Worm (Caenorhabditis elegans): ENCODE measurements around the gene ncx-2.

DNA sequence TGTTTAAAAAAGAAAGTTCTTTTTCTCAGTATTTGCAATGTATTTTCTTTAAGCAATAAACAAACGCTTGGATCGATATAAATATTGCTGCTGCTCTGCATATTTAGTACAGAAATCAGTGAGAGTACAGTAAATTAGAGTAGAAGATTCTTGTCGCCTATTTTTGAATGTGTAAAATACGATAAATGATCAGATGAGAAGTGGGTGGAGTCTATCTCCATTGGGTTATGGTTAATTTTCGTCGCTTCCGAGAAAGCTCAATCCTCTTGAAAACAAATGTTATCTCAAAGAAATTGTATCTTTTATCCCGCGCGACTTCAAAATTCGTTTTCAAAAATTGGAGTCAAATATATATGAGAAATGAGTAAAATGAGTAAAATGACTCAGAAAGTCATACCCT is 55.3 kb downstream of the ncx-2 start, which contains the start of gene nhr-216:
- TF ChIP-seq fkh-10 (GFP tag; optimal IDR thresholded peaks at IDR 0.05) (no peak), pqm-1 (tag; optimal IDR thresholded peaks at IDR 0.05) (no peak), lin-15B (tag; optimal IDR thresholded peaks at IDR 0.05) (no peak), lin-13 (GFP tag; optimal IDR thresholded peaks at IDR 0.05) (no peak), skn-1 (tag; optimal IDR thresholded peaks at IDR 0.05) (no peak), ama-1 (optimal IDR thresholded peaks at IDR 0.05) (no peak), dpl-1 (GFP tag; optimal IDR thresholded peaks at IDR 0.05) (no peak), nhr-76 (tag; optimal IDR thresholded peaks at IDR 0.05) (no peak), R02D3.7 (tag; optimal IDR thresholded peaks at IDR 0.05) (no peak)
